Worm (Caenorhabditis elegans): Measurements from ENCODE around the gene R02F2.4.

- TF ChIP-seq unc-55 (GFP tag; optimal IDR thresholded peaks at IDR 0.05) (no peak), mab-5 (tag; optimal IDR thresholded peaks at IDR 0.05) (no peak), nhr-25 (tag; optimal IDR thresholded peaks at IDR 0.05) (no peak), mdl-1 (tag; optimal IDR thresholded peaks at IDR 0.05) (no peak), lsy-2 (tag; optimal IDR thresholded peaks at IDR 0.05) (no peak), lin-39 (tag; optimal IDR thresholded peaks at IDR 0.05) (no peak), ceh-82 (tag; optimal IDR thresholded peaks at IDR 0.05) (no peak), egl-27 (tag; optimal IDR thresholded peaks at IDR 0.05) (no peak), elt-1 (tag; optimal IDR thresholded peaks at IDR 0.05) (no peak), R02D3.7 (tag; optimal IDR thresholded peaks at IDR 0.05) (no peak), aly-2 (tag; optimal IDR thresholded peaks at IDR 0.05) (no peak), elt-3 (tag; optimal IDR thresholded peaks at IDR 0.05) (no peak), dmd-4 (tag; optimal IDR thresholded peaks at IDR 0.05) (no peak), sem-4 (tag; optimal IDR thresholded peaks at IDR 0.05) (no peak)
These were observed 33.3 kb downstream of the R02F2.4 start, which contains the start of gene nekl-4 for ce11 chrIII:5517423-5517822.
